Worm (Caenorhabditis elegans) whole organism, L2 larva: ENCODE measurements around the gene nta-1.

ENCODE experiments used
- C34F6.9 ChIP-seq: fragments of 150-350 bp; optimal IDR thresholded peaks from 2 replicates; lab custom pipeline; 2014; ENCODE audit warnings: missing biosample characterization, missing genetic modification characterization
- F13H6.1 ChIP-seq: sonication (generic microtip); optimal IDR thresholded peaks from 2 replicates; lab custom pipeline; 2016; ENCODE audit warnings: missing genetic modification characterization, missing compliant biosample characterization
- R02D3.7 ChIP-seq: fragments of 150-350 bp; optimal IDR thresholded peaks from 2 replicates; lab custom pipeline; 2014; ENCODE audit warnings: missing biosample characterization, missing genetic modification characterization
- Y55F3AM.14 ChIP-seq: fragments of 200-800 bp; sonication (Bioruptor generic); optimal IDR thresholded peaks from 2 replicates; lab custom pipeline; 2018; ENCODE audit warnings: mild to moderate bottlenecking, missing genetic modification characterization, missing compliant biosample characterization
- ZK546.5 ChIP-seq: sonication (generic microtip); optimal IDR thresholded peaks from 2 replicates; lab custom pipeline; 2017; ENCODE audit warnings: missing biosample characterization, missing genetic modification characterization
- alr-1 ChIP-seq: fragments of 150-350 bp; optimal IDR thresholded peaks from 2 replicates; lab custom pipeline; 2014; ENCODE audit warnings: missing biosample characterization, missing genetic modification characterization
- aly-2 ChIP-seq: fragments of 150-350 bp; optimal IDR thresholded peaks from 2 replicates; lab custom pipeline; 2014; ENCODE audit warnings: missing biosample characterization, missing genetic modification characterization
- ama-1 ChIP-seq: fragments of 150-350 bp; optimal IDR thresholded peaks from 2 replicates; lab custom pipeline; 2018; ENCODE audit warnings: inconsistent platforms
- blmp-1 ChIP-seq: sonication (generic microtip); optimal IDR thresholded peaks from 2 replicates; lab custom pipeline; 2017; ENCODE audit warnings: missing genetic modification characterization, mild to moderate bottlenecking, missing compliant biosample characterization, antibody characterized with exemption, moderate library complexity; ENCODE audit not compliant: insufficient read depth
- ceh-16 ChIP-seq: fragments of 150-350 bp; optimal IDR thresholded peaks from 2 replicates; lab custom pipeline; 2014; ENCODE audit warnings: missing biosample characterization, missing genetic modification characterization
- crh-2 ChIP-seq: sonication (generic microtip); optimal IDR thresholded peaks from 2 replicates; lab custom pipeline; 2017; ENCODE audit warnings: missing biosample characterization, missing genetic modification characterization
- dmd-4 ChIP-seq: sonication (generic microtip); optimal IDR thresholded peaks from 2 replicates; lab custom pipeline; 2017; ENCODE audit warnings: missing biosample characterization, missing genetic modification characterization
- egl-27 ChIP-seq: sonication (generic microtip); optimal IDR thresholded peaks from 3 replicates; lab custom pipeline; 2017; ENCODE audit warnings: missing biosample characterization, missing genetic modification reagents, missing genetic modification characterization
- elt-1 ChIP-seq: fragments of 150-350 bp; optimal IDR thresholded peaks from 2 replicates; lab custom pipeline; 2014; ENCODE audit warnings: missing biosample characterization, missing genetic modification characterization
- fos-1 ChIP-seq: fragments of 150-350 bp; optimal IDR thresholded peaks from 2 replicates; lab custom pipeline; 2014; ENCODE audit warnings: missing biosample characterization, missing genetic modification characterization
- gmeb-1 ChIP-seq: fragments of 150-350 bp; optimal IDR thresholded peaks from 2 replicates; lab custom pipeline; 2014; ENCODE audit warnings: missing biosample characterization, missing genetic modification characterization
- lin-11 ChIP-seq: fragments of 150-350 bp; sonication (generic microtip); optimal IDR thresholded peaks from 2 replicates; lab custom pipeline; 2014; ENCODE audit warnings: missing biosample characterization, missing genetic modification characterization, inconsistent platforms, mixed read lengths
- lin-13 ChIP-seq: fragments of 150-350 bp; optimal IDR thresholded peaks from 2 replicates; lab custom pipeline; 2014; ENCODE audit warnings: missing biosample characterization, missing genetic modification reagents, missing genetic modification characterization
- lin-39 ChIP-seq: fragments of 150-350 bp; optimal IDR thresholded peaks from 2 replicates; lab custom pipeline; 2014; ENCODE audit warnings: missing biosample characterization, missing genetic modification reagents, missing genetic modification characterization
- lsy-2 ChIP-seq, 2 experiments: fragments of 150-350 bp in 1 of 2; sonication (generic microtip) in 1 of 2; optimal IDR thresholded peaks; 2 replicates each; lab custom pipeline; 2014 to 2017; ENCODE audit warnings: missing biosample characterization in 2 of 2, missing genetic modification characterization in 2 of 2
- mab-5 ChIP-seq: fragments of 150-350 bp; optimal IDR thresholded peaks from 2 replicates; lab custom pipeline; 2014; ENCODE audit warnings: missing biosample characterization, missing genetic modification characterization
- mbf-1 ChIP-seq: sonication (generic microtip); optimal IDR thresholded peaks from 2 replicates; lab custom pipeline; 2017; ENCODE audit warnings: missing biosample characterization, missing genetic modification characterization
- nhr-10 ChIP-seq: sonication (generic microtip); optimal IDR thresholded peaks from 2 replicates; lab custom pipeline; 2017; ENCODE audit warnings: missing biosample characterization, missing genetic modification characterization
- nhr-12 ChIP-seq: fragments of 150-350 bp; optimal IDR thresholded peaks from 2 replicates; lab custom pipeline; 2014; ENCODE audit warnings: missing biosample characterization, missing genetic modification characterization
- nhr-129 ChIP-seq: fragments of 150-350 bp; optimal IDR thresholded peaks from 2 replicates; lab custom pipeline; 2014; ENCODE audit warnings: missing biosample characterization, missing genetic modification characterization
- nhr-21 ChIP-seq: fragments of 150-350 bp; optimal IDR thresholded peaks from 2 replicates; lab custom pipeline; 2014; ENCODE audit warnings: missing biosample characterization, missing genetic modification characterization
- nhr-237 ChIP-seq: fragments of 150-350 bp; optimal IDR thresholded peaks from 2 replicates; lab custom pipeline; 2014; ENCODE audit warnings: missing biosample characterization, missing genetic modification characterization
- nhr-25 ChIP-seq: fragments of 150-350 bp; sonication (generic microtip); optimal IDR thresholded peaks from 3 replicates; lab custom pipeline; 2014; ENCODE audit warnings: missing biosample characterization, missing genetic modification characterization
- nhr-6 ChIP-seq: fragments of 150-350 bp; optimal IDR thresholded peaks from 2 replicates; lab custom pipeline; 2014; ENCODE audit warnings: missing biosample characterization, missing genetic modification characterization
- nhr-77 ChIP-seq: fragments of 150-350 bp; optimal IDR thresholded peaks from 2 replicates; lab custom pipeline; 2014; ENCODE audit warnings: missing biosample characterization, missing genetic modification characterization
- peb-1 ChIP-seq: fragments of 150-350 bp; optimal IDR thresholded peaks from 2 replicates; lab custom pipeline; 2014; ENCODE audit warnings: missing biosample characterization, missing genetic modification characterization
- sem-4 ChIP-seq: fragments of 150-350 bp; optimal IDR thresholded peaks from 2 replicates; lab custom pipeline; 2014; ENCODE audit warnings: missing biosample characterization, missing genetic modification reagents, missing genetic modification characterization
- skn-1 ChIP-seq: sonication (generic microtip); optimal IDR thresholded peaks from 2 replicates; lab custom pipeline; 2017; ENCODE audit warnings: missing biosample characterization, missing genetic modification characterization
- sma-3 ChIP-seq: sonication (generic microtip); optimal IDR thresholded peaks from 2 replicates; lab custom pipeline; 2016; ENCODE audit warnings: missing genetic modification reagents, missing genetic modification characterization, missing compliant biosample characterization
- sma-9 ChIP-seq, 2 experiments: fragments of 150-350 bp in 1 of 2; sonication (generic microtip) in 1 of 2; optimal IDR thresholded peaks; 2 replicates each; lab custom pipeline; 2014 to 2016; ENCODE audit warnings: missing genetic modification characterization in 2 of 2, mild to moderate bottlenecking in 1 of 2, missing biosample characterization in 1 of 2, missing compliant biosample characterization in 1 of 2, missing genetic modification reagents in 1 of 2, moderate library complexity in 1 of 2
- snpc-4 ChIP-seq: fragments of 150-350 bp; optimal IDR thresholded peaks from 2 replicates; lab custom pipeline; 2014; ENCODE audit warnings: missing biosample characterization, missing genetic modification characterization
- unc-39 ChIP-seq: fragments of 150-350 bp; optimal IDR thresholded peaks from 2 replicates; lab custom pipeline; 2014; ENCODE audit warnings: missing biosample characterization, missing genetic modification characterization
- unc-55 ChIP-seq: fragments of 150-350 bp; sonication (generic microtip); optimal IDR thresholded peaks from 3 replicates; lab custom pipeline; 2014; ENCODE audit warnings: missing biosample characterization, missing genetic modification reagents, missing genetic modification characterization
- unc-62 ChIP-seq: fragments of 150-350 bp; optimal IDR thresholded peaks from 2 replicates; lab custom pipeline; 2014; ENCODE audit warnings: missing biosample characterization, missing genetic modification reagents, missing genetic modification characterization
- ztf-1 ChIP-seq: fragments of 200-800 bp; sonication (Bioruptor generic); conservative IDR thresholded peaks from 2 replicates; pipeline ENCODE4 v1.3.6; 2022; ENCODE audit warnings: missing genetic modification characterization, missing compliant biosample characterization
- ztf-11 ChIP-seq: sonication (generic microtip); optimal IDR thresholded peaks from 2 replicates; lab custom pipeline; 2017; ENCODE audit warnings: missing biosample characterization, missing genetic modification characterization
- ztf-4 ChIP-seq: fragments of 150-350 bp; optimal IDR thresholded peaks from 2 replicates; lab custom pipeline; 2014; ENCODE audit warnings: missing biosample characterization, missing genetic modification characterization

nta-1 gene

DNA sequence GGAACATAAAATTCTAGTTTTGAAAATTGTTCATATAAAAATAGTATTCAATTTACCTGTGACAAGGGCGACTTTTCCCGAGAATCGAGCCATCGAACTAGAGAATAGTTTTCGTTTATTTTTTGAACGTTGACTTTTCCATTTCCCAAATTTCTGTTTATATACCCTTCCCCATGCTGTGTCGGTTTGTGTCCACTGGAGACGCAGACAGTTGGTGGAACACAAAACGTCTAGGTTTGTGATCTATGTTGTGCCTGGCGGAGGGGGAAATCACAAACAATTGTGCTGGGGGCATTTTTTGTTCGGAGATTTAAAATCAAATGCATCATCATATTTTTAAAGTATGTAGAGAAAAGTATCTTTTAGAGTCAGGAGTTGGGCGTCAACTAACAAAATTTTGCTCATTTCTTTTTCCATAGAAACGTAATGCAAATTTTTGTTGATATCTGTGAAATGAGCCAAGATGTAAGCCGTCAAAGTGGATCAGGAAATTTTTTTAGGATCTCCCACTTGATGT, at the start of gene nta-1:
Gene nta-1, minus strand, starts transcription at position 131 of the 517 bp plus-strand sequence.
- no peak for TF ChIP-seq nhr-237
- TF ChIP-seq ztf-1 (GFP tag; lab: Robert Waterston, UW), result no peak
- TF ChIP-seq nhr-129, result no peak
- no peak for TF ChIP-seq nhr-10 (tag; lab: Kevin White, UChicago)
- no peak for TF ChIP-seq ztf-11 (tag; lab: Kevin White, UChicago)
- TF ChIP-seq snpc-4, result no peak
- TF ChIP-seq sma-9 (GFP tag; optimal IDR thresholded peaks at IDR 0.05; lab: Kevin White, UChicago), result peak; percentile 62
- no peak for TF ChIP-seq sma-9 (tag; optimal IDR thresholded peaks at IDR 0.05; lab: Kevin White, UChicago)

- no peak for TF ChIP-seq mab-5
- TF ChIP-seq, all 48 proteins: peak for 0
Observed at ce11 chrII:3793336-3793735, 49.7 kb upstream of the nta-1 start, which contains the start of gene fbxb-99. Gene fbxb-99, minus strand, starts transcription at chrII:3793436.

- TF ChIP-seq alr-1 (tag; lab: Kevin White, UChicago) (no peak), fos-1 (tag; lab: Kevin White, UChicago) (peak; percentile 49)
Observed at ce11 chrII:3788356-3788962, 44.8 kb upstream of the nta-1 start.

DNA sequence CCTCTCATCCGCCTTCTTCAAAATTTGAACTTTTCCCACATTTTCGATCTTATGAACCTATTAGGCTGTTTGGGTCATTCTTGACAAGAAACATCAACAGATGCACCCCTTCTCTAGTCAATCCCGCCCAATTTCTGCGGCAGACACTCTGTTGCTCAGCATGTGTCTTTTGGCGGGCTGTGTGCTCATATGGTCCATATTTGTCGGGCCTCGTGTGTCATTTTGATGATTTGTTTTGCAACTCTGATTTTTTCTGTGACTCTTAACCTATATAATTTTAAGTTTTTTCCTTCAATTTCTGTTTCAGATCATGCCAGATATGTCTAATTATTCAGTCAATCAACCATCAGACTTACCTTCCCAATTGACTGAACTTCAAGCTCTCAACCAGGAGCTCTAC, 43.5 kb upstream of the nta-1 start, which contains the start of gene T24E12.13:
Gene T24E12.13, plus strand, starts transcription at position 301 of the 400 bp plus-strand sequence.
- no peak for TF ChIP-seq skn-1
- TF ChIP-seq unc-62 (GFP tag; lab: Kevin White, UChicago), result no peak
- no peak for TF ChIP-seq lin-13 (GFP tag; lab: Kevin White, UChicago)
- no peak for TF ChIP-seq sem-4 (tag; lab: Kevin White, UChicago)
- TF ChIP-seq mab-5, result no peak
- TF ChIP-seq crh-2, result no peak
- no peak for TF ChIP-seq Y55F3AM.14 (GFP tag; lab: Kevin White, UChicago)
- no peak for TF ChIP-seq unc-55 (GFP tag; lab: Kevin White, UChicago)
- TF ChIP-seq alr-1 (tag; lab: Kevin White, UChicago), result no peak
- TF ChIP-seq nhr-6 (tag; lab: Kevin White, UChicago), result no peak
- TF ChIP-seq lin-39 (tag; lab: Kevin White, UChicago), result no peak
- TF ChIP-seq F13H6.1, result no peak
- TF ChIP-seq ztf-1 (GFP tag; lab: Robert Waterston, UW), result no peak
- TF ChIP-seq, all 48 proteins: peak for 0

- no peak for TF ChIP-seq lsy-2 (tag; optimal IDR thresholded peaks at IDR 0.05; lab: Kevin White, UChicago)
- no peak for TF ChIP-seq nhr-77
- no peak for TF ChIP-seq Y55F3AM.14 (GFP tag; lab: Kevin White, UChicago)
- TF ChIP-seq unc-62 (GFP tag; lab: Kevin White, UChicago), result no peak
- TF ChIP-seq lin-11 (tag; lab: Kevin White, UChicago), result no peak
- no peak for TF ChIP-seq nhr-6 (tag; lab: Kevin White, UChicago)
- TF ChIP-seq ZK546.5, result no peak
- no peak for TF ChIP-seq R02D3.7 (tag; lab: Kevin White, UChicago)
- no peak for TF ChIP-seq nhr-25
- TF ChIP-seq ama-1 (lab: Kevin White, UChicago), result no peak
- no peak for TF ChIP-seq nhr-129
- TF ChIP-seq peb-1 (tag; lab: Kevin White, UChicago), result no peak
- no peak for TF ChIP-seq mab-5
- no peak for TF ChIP-seq blmp-1
- TF ChIP-seq fos-1 (tag; lab: Kevin White, UChicago), result peak; percentile 100
- no peak for TF ChIP-seq nhr-10 (tag; lab: Kevin White, UChicago)
- TF ChIP-seq gmeb-1 (tag; lab: Kevin White, UChicago), result peak; percentile 64
- no peak for TF ChIP-seq nhr-237
- TF ChIP-seq ztf-4 (tag; lab: Kevin White, UChicago), result no peak
- no peak for TF ChIP-seq nhr-12 (tag; lab: Kevin White, UChicago)
- TF ChIP-seq lin-13 (GFP tag; lab: Kevin White, UChicago), result no peak
- peak; percentile 80 for TF ChIP-seq egl-27
- TF ChIP-seq aly-2, result no peak
- no peak for TF ChIP-seq alr-1 (tag; lab: Kevin White, UChicago)
- no peak for TF ChIP-seq dmd-4
- peak; percentile 78 for TF ChIP-seq crh-2
- TF ChIP-seq elt-1, result no peak
- TF ChIP-seq nhr-21 (tag; lab: Kevin White, UChicago), result no peak
- TF ChIP-seq C34F6.9 (tag; lab: Kevin White, UChicago), result no peak
- TF ChIP-seq ceh-16 (tag; lab: Kevin White, UChicago), result no peak
- TF ChIP-seq mbf-1 (tag; lab: Kevin White, UChicago), result no peak
- no peak for TF ChIP-seq unc-39 (tag; lab: Kevin White, UChicago)
- no peak for TF ChIP-seq sem-4 (tag; lab: Kevin White, UChicago)
- TF ChIP-seq skn-1, result peak; percentile 93
- no peak for TF ChIP-seq F13H6.1
- no peak for TF ChIP-seq ztf-1 (GFP tag; lab: Robert Waterston, UW)
- TF ChIP-seq sma-3 (GFP tag; lab: Kevin White, UChicago), result peak; percentile 27
- TF ChIP-seq unc-55 (GFP tag; lab: Kevin White, UChicago), result no peak
- TF ChIP-seq lin-39 (tag; lab: Kevin White, UChicago), result no peak
Observed at ce11 chrII:3786538-3786937, 42.9 kb upstream of the nta-1 start.
